Worm (Caenorhabditis elegans): ENCODE results near the gene csr-1.

ce11 chrIV:7976210-7976609 is 19.1 kb downstream of the csr-1 start, which contains the start of gene F57H12.6:
- TF ChIP-seq ceh-45 (GFP tag; IDR thresholded peaks at IDR 0.05) (no peak), sdc-2 (tag; optimal IDR thresholded peaks at IDR 0.05) (no peak), nhr-232 (tag; optimal IDR thresholded peaks at IDR 0.05) (no peak), elt-2 (tag; optimal IDR thresholded peaks at IDR 0.05) (no peak), pqm-1 (tag; optimal IDR thresholded peaks at IDR 0.05) (no peak)
